Fruit fly (Drosophila melanogaster) whole organism, embryonic: Measurements from ENCODE around the gene CG42579.

Source experiments
- ATbp ChIP-seq: fragments of 200-800 bp; sonication (Bioruptor generic); optimal IDR thresholded peaks from 2 replicates; lab custom pipeline; 2017; ENCODE audit warnings: missing biosample characterization, mild to moderate bottlenecking, missing genetic modification characterization, missing genetic modification reagents
- CG10321 ChIP-seq: fragments of 200-800 bp; sonication (Bioruptor generic); IDR thresholded peaks from 2 replicates; pipeline ENCODE4 v1.3.6; 2022; ENCODE audit warnings: missing biosample characterization, missing genetic modification characterization
- CG10565 ChIP-seq: fragments of 200-800 bp; sonication (Bioruptor generic); optimal IDR thresholded peaks from 3 replicates; lab custom pipeline; 2016; ENCODE audit warnings: missing biosample characterization, mild to moderate bottlenecking, missing genetic modification characterization
- CG11504 ChIP-seq: fragments of 200-800 bp; sonication (Bioruptor generic); optimal IDR thresholded peaks from 3 replicates; lab custom pipeline; 2019; ENCODE audit warnings: missing biosample characterization, mild to moderate bottlenecking, missing genetic modification characterization, moderate library complexity
- CG11696 ChIP-seq: fragments of 200-800 bp; sonication (Bioruptor generic); IDR thresholded peaks from 2 replicates; pipeline ENCODE4 v1.3.6; 2022; ENCODE audit warnings: missing biosample characterization, missing genetic modification characterization
- CG13624 ChIP-seq: fragments of 200-800 bp; sonication (Bioruptor generic); optimal IDR thresholded peaks from 2 replicates; lab custom pipeline; 2016; ENCODE audit warnings: missing biosample characterization, missing genetic modification characterization
- CG14667 ChIP-seq: fragments of 200-800 bp; sonication (Bioruptor generic); IDR thresholded peaks from 2 replicates; pipeline ENCODE4 v1.3.6; 2022; ENCODE audit warnings: missing biosample characterization, missing genetic modification characterization
- CG1647 ChIP-seq: fragments of 200-800 bp; sonication (Bioruptor generic); optimal IDR thresholded peaks from 3 replicates; lab custom pipeline; 2016; ENCODE audit warnings: missing biosample characterization, missing genetic modification characterization
- CG2116 ChIP-seq: fragments of 200-800 bp; sonication (Bioruptor generic); optimal IDR thresholded peaks from 3 replicates; lab custom pipeline; 2018; ENCODE audit warnings: missing biosample characterization, mild to moderate bottlenecking, missing genetic modification characterization
- CG31388 ChIP-seq: fragments of 200-800 bp; sonication (Bioruptor generic); optimal IDR thresholded peaks from 2 replicates; lab custom pipeline; 2016; ENCODE audit warnings: missing biosample characterization, missing genetic modification characterization
- CG32772 ChIP-seq: fragments of 200-800 bp; sonication (Bioruptor generic); IDR thresholded peaks from 2 replicates; pipeline ENCODE4 v1.3.6; 2022; ENCODE audit warnings: missing biosample characterization, missing genetic modification characterization
- CG33213 ChIP-seq: fragments of 200-800 bp; sonication (Bioruptor generic); optimal IDR thresholded peaks from 3 replicates; lab custom pipeline; 2016; ENCODE audit warnings: missing biosample characterization, missing genetic modification characterization
- CG34224 ChIP-seq: fragments of 200-800 bp; sonication (Bioruptor generic); IDR thresholded peaks from 3 replicates; pipeline ENCODE4 v1.3.6; 2022; ENCODE audit warnings: missing biosample characterization, missing genetic modification characterization; ENCODE audit not compliant: partially characterized antibody
- CG34376 ChIP-seq: fragments of 200-800 bp; sonication (Bioruptor generic); optimal IDR thresholded peaks from 2 replicates; lab custom pipeline; 2018; ENCODE audit warnings: missing biosample characterization, mild to moderate bottlenecking, missing genetic modification characterization
- CG3838 ChIP-seq: fragments of 200-800 bp; sonication (Bioruptor generic); optimal IDR thresholded peaks from 3 replicates; lab custom pipeline; 2016; ENCODE audit warnings: missing biosample characterization, missing genetic modification characterization
- CG4424 ChIP-seq: fragments of 200-800 bp; sonication (Bioruptor generic); optimal IDR thresholded peaks from 3 replicates; lab custom pipeline; 2016; ENCODE audit warnings: missing biosample characterization, missing genetic modification characterization
- CG5953 ChIP-seq: fragments of 200-800 bp; sonication (Bioruptor generic); IDR thresholded peaks from 2 replicates; pipeline ENCODE4 v1.3.6; 2022; ENCODE audit warnings: missing biosample characterization, missing genetic modification characterization
- CG6689 ChIP-seq: fragments of 200-800 bp; sonication (Bioruptor generic); IDR thresholded peaks from 2 replicates; pipeline ENCODE4 v1.3.6; 2022; ENCODE audit warnings: missing biosample characterization, missing genetic modification characterization
- CG8089 ChIP-seq: fragments of 200-800 bp; sonication (Bioruptor generic); optimal IDR thresholded peaks from 3 replicates; lab custom pipeline; 2016; ENCODE audit warnings: missing biosample characterization, missing genetic modification characterization
- Dip3 ChIP-seq: fragments of 200-800 bp; sonication (Bioruptor generic); optimal IDR thresholded peaks from 3 replicates; lab custom pipeline; 2016; ENCODE audit warnings: missing biosample characterization, missing genetic modification characterization
- Doc3 ChIP-seq: fragments of 200-800 bp; sonication (Bioruptor generic); IDR thresholded peaks from 3 replicates; pipeline ENCODE4 v1.3.6; 2022; ENCODE audit warnings: missing biosample characterization, missing genetic modification characterization; ENCODE audit not compliant: partially characterized antibody
- HLHmδ ChIP-seq: fragments of 200-800 bp; sonication (Bioruptor generic); optimal IDR thresholded peaks from 2 replicates; lab custom pipeline; 2018; ENCODE audit warnings: missing biosample characterization, mild to moderate bottlenecking, missing genetic modification characterization, moderate library complexity
- Hr3 ChIP-seq: fragments of 200-800 bp; sonication (Bioruptor generic); optimal IDR thresholded peaks from 3 replicates; lab custom pipeline; 2016; ENCODE audit warnings: missing biosample characterization, missing genetic modification characterization
- Pdp1 ChIP-seq, 2 experiments: fragments of 200-800 bp; sonication (Bioruptor generic); optimal IDR thresholded peaks; 3 replicates each; lab custom pipeline; 2016; ENCODE audit warnings: missing biosample characterization in 2 of 2, missing genetic modification characterization in 2 of 2, mild to moderate bottlenecking in 1 of 2, moderate library complexity in 1 of 2
- Ssrp ChIP-seq: fragments of 200-800 bp; sonication (Bioruptor generic); optimal IDR thresholded peaks from 2 replicates; lab custom pipeline; 2018; ENCODE audit warnings: missing biosample characterization, mild to moderate bottlenecking, missing genetic modification characterization, moderate library complexity
- Xbp1 ChIP-seq: fragments of 200-800 bp; sonication (Bioruptor generic); optimal IDR thresholded peaks from 3 replicates; lab custom pipeline; 2016; ENCODE audit warnings: missing biosample characterization, mild to moderate bottlenecking, missing genetic modification characterization
- abd-A ChIP-seq: fragments of 200-800 bp; sonication (Bioruptor generic); optimal IDR thresholded peaks from 3 replicates; lab custom pipeline; 2019; ENCODE audit warnings: missing biosample characterization, mild to moderate bottlenecking, missing genetic modification characterization, moderate library complexity
- aop ChIP-seq: fragments of 200-800 bp; sonication (Bioruptor generic); IDR thresholded peaks from 2 replicates; pipeline ENCODE4 v1.3.6; 2022; ENCODE audit warnings: missing biosample characterization, missing genetic modification characterization
- ash1 ChIP-seq: fragments of 200-800 bp; sonication (Bioruptor generic); optimal IDR thresholded peaks from 2 replicates; lab custom pipeline; 2018; ENCODE audit warnings: missing biosample characterization, mild to moderate bottlenecking, missing genetic modification characterization
- cad ChIP-seq: fragments of >200 bp; optimal IDR thresholded peaks from 2 replicates; lab custom pipeline; 2017; ENCODE audit warnings: missing biosample characterization, missing genetic modification characterization
- crp ChIP-seq, 2 experiments: fragments of 200-800 bp; sonication (Bioruptor generic); optimal IDR thresholded peaks; 2 replicates in 1 of 2; 3 replicates in 1 of 2; lab custom pipeline; 2017; ENCODE audit warnings: missing biosample characterization in 2 of 2, missing genetic modification characterization in 2 of 2, mild to moderate bottlenecking in 1 of 2, moderate library complexity in 1 of 2
- dan ChIP-seq: fragments of 200-800 bp; sonication (Bioruptor generic); IDR thresholded peaks from 2 replicates; pipeline ENCODE4 v1.3.6; 2022; ENCODE audit warnings: missing biosample characterization, missing genetic modification characterization
- ems ChIP-seq: fragments of 200-800 bp; sonication (Bioruptor generic); optimal IDR thresholded peaks from 3 replicates; lab custom pipeline; 2016; ENCODE audit warnings: missing biosample characterization, missing genetic modification characterization
- fd64A ChIP-seq: fragments of 200-800 bp; sonication (Bioruptor generic); optimal IDR thresholded peaks from 3 replicates; lab custom pipeline; 2018; ENCODE audit warnings: missing biosample characterization, mild to moderate bottlenecking, missing genetic modification characterization
- gsb ChIP-seq: fragments of 200-800 bp; sonication (Bioruptor generic); IDR thresholded peaks from 2 replicates; pipeline ENCODE4 v1.3.6; 2022; ENCODE audit warnings: missing biosample characterization, missing genetic modification characterization
- her ChIP-seq: fragments of 200-800 bp; sonication (Bioruptor generic); optimal IDR thresholded peaks from 2 replicates; lab custom pipeline; 2016; ENCODE audit warnings: missing biosample characterization, missing genetic modification characterization
- kay ChIP-seq: fragments of 200-800 bp; sonication (Bioruptor generic); optimal IDR thresholded peaks from 2 replicates; lab custom pipeline; 2016; ENCODE audit warnings: missing biosample characterization, missing genetic modification characterization
- kni ChIP-seq: fragments of 200-800 bp; sonication (Bioruptor generic); optimal IDR thresholded peaks from 3 replicates; lab custom pipeline; 2017; ENCODE audit warnings: mild to moderate bottlenecking, missing biosample characterization, missing genetic modification reagents, missing genetic modification characterization
- lab ChIP-seq: fragments of 200-800 bp; sonication (Bioruptor generic); optimal IDR thresholded peaks from 3 replicates; lab custom pipeline; 2017; ENCODE audit warnings: missing biosample characterization, missing genetic modification characterization, mild to moderate bottlenecking, moderate library complexity, missing genetic modification reagents
- lbe ChIP-seq: fragments of 200-800 bp; sonication (Bioruptor generic); optimal IDR thresholded peaks from 2 replicates; lab custom pipeline; 2016; ENCODE audit warnings: missing biosample characterization, mild to moderate bottlenecking, missing genetic modification characterization
- maf-S ChIP-seq: fragments of 200-800 bp; sonication (Bioruptor generic); optimal IDR thresholded peaks from 2 replicates; lab custom pipeline; 2016; ENCODE audit warnings: missing biosample characterization, missing genetic modification characterization
- mirr ChIP-seq: fragments of 200-800 bp; sonication (Bioruptor generic); optimal IDR thresholded peaks from 3 replicates; lab custom pipeline; 2018; ENCODE audit warnings: missing biosample characterization, mild to moderate bottlenecking, missing genetic modification characterization
- onecut ChIP-seq: fragments of 200-800 bp; sonication (Bioruptor generic); IDR thresholded peaks from 2 replicates; pipeline ENCODE4 v1.3.6; 2022; ENCODE audit warnings: missing biosample characterization, missing genetic modification characterization
- p53 ChIP-seq: fragments of 200-800 bp; sonication (Bioruptor generic); optimal IDR thresholded peaks from 2 replicates; lab custom pipeline; 2016; ENCODE audit warnings: missing biosample characterization, missing genetic modification characterization
- ro ChIP-seq: fragments of 200-800 bp; sonication (Bioruptor generic); IDR thresholded peaks from 2 replicates; pipeline ENCODE4 v1.3.6; 2022; ENCODE audit warnings: missing biosample characterization, missing genetic modification characterization
- sim ChIP-seq: fragments of 200-800 bp; sonication (Bioruptor generic); IDR thresholded peaks from 2 replicates; pipeline ENCODE4 v1.3.6; 2022; ENCODE audit warnings: missing biosample characterization, missing genetic modification characterization
- tx ChIP-seq: fragments of 200-800 bp; sonication (Bioruptor generic); optimal IDR thresholded peaks from 2 replicates; lab custom pipeline; 2016; ENCODE audit warnings: missing biosample characterization, missing genetic modification characterization
- vnd ChIP-seq: fragments of 200-800 bp; sonication (Bioruptor generic); IDR thresholded peaks from 3 replicates; pipeline ENCODE4 v1.3.6; 2022; ENCODE audit warnings: missing biosample characterization, missing genetic modification characterization; ENCODE audit not compliant: partially characterized antibody
- wek ChIP-seq: fragments of 200-800 bp; sonication (Bioruptor generic); optimal IDR thresholded peaks from 3 replicates; lab custom pipeline; 2018; ENCODE audit warnings: missing biosample characterization, mild to moderate bottlenecking, missing genetic modification characterization, moderate library complexity

CG42579 gene

dm6 chrX:20519696-20520373, 7.6 kb upstream of the CG42579 start (continued):
- peak; percentile 38 for TF ChIP-seq CG11504 (tag; lab: Kevin White, UChicago)
- no peak for TF ChIP-seq ro (GFP tag; lab: Robert Waterston, UW)
- TF ChIP-seq ems: no peak
- TF ChIP-seq cad (GFP tag; lab: Kevin White, UChicago): no peak
- no peak for TF ChIP-seq kay (GFP tag; lab: Kevin White, UChicago)
- TF ChIP-seq ash1 (GFP tag; lab: Kevin White, UChicago): no peak
- no peak for TF ChIP-seq ATbp (GFP tag; lab: Kevin White, UChicago)
- TF ChIP-seq Pdp1 (GFP tag; optimal IDR thresholded peaks at IDR 0.05; lab: Kevin White, UChicago): no peak
- no peak for TF ChIP-seq Hr3 (GFP tag; lab: Kevin White, UChicago)
- no peak for TF ChIP-seq lbe (GFP tag; lab: Kevin White, UChicago)
- TF ChIP-seq lab (GFP tag; lab: Kevin White, UChicago): no peak
- no peak for TF ChIP-seq CG10321
- TF ChIP-seq maf-S (GFP tag; lab: Kevin White, UChicago): no peak
- no peak for TF ChIP-seq crp (GFP tag; optimal IDR thresholded peaks at IDR 0.05; lab: Kevin White, UChicago)
- no peak for TF ChIP-seq CG3838
- TF ChIP-seq CG13624 (GFP tag; lab: Kevin White, UChicago): no peak
- no peak for TF ChIP-seq kni (GFP tag; lab: Kevin White, UChicago)
- no peak for TF ChIP-seq CG6689 (GFP tag; lab: Robert Waterston, UW)
- no peak for TF ChIP-seq Ssrp (tag; lab: Kevin White, UChicago)
- TF ChIP-seq dan: no peak
- no peak for TF ChIP-seq aop (GFP tag; lab: Robert Waterston, UW)
- no peak for TF ChIP-seq tx (GFP tag; lab: Kevin White, UChicago)
- TF ChIP-seq Xbp1 (GFP tag; lab: Kevin White, UChicago): peak; percentile 13
- no peak for TF ChIP-seq onecut (GFP tag; lab: Robert Waterston, UW)
- TF ChIP-seq her (GFP tag; lab: Kevin White, UChicago): no peak
- no peak for TF ChIP-seq CG8089 (GFP tag; lab: Kevin White, UChicago)
- TF ChIP-seq CG10565: no peak
- TF ChIP-seq Dip3 (GFP tag; lab: Kevin White, UChicago): no peak
- no peak for TF ChIP-seq wek

- no peak for TF ChIP-seq fd64A (GFP tag; lab: Kevin White, UChicago)
- TF ChIP-seq CG14667 (GFP tag; lab: Robert Waterston, UW): peak; percentile 10; the same call in 1 of the 2 replicates
- TF ChIP-seq CG2116 (GFP tag; lab: Kevin White, UChicago): peak; percentile 90
- TF ChIP-seq CG33213: peak; percentile 69
- peak; percentile 17; the same call in 1 of the 2 replicates for TF ChIP-seq CG32772 (GFP tag; lab: Robert Waterston, UW)
- TF ChIP-seq Doc3 (GFP tag; lab: Robert Waterston, UW): peak; percentile 72
- peak; percentile 80 for TF ChIP-seq CG34224
- TF ChIP-seq CG1647 (GFP tag; lab: Kevin White, UChicago): peak; percentile 18
- peak; percentile 33 for TF ChIP-seq CG4424
- TF ChIP-seq Hr3 (GFP tag; lab: Kevin White, UChicago): peak; percentile 44
- TF ChIP-seq CG31388 (GFP tag; lab: Kevin White, UChicago): no peak
- no peak for TF ChIP-seq aop (GFP tag; lab: Robert Waterston, UW)
- peak; percentile 24 for TF ChIP-seq HLHmδ (GFP tag; lab: Kevin White, UChicago)
- peak; percentile 31; the same call in 1 of the 2 replicates for TF ChIP-seq gsb (GFP tag; lab: Robert Waterston, UW)
- no peak for TF ChIP-seq CG5953 (GFP tag; lab: Robert Waterston, UW)
- TF ChIP-seq mirr (GFP tag; lab: Kevin White, UChicago): peak; percentile 48
- peak; percentile 48 for TF ChIP-seq CG34376
- no peak for TF ChIP-seq crp (GFP tag; optimal IDR thresholded peaks at IDR 0.05; lab: Kevin White, UChicago)
- no peak for TF ChIP-seq ATbp (GFP tag; lab: Kevin White, UChicago)
- peak; percentile 17 for TF ChIP-seq p53 (GFP tag; lab: Kevin White, UChicago)
- peak; percentile 77 for TF ChIP-seq vnd
- TF ChIP-seq sim (GFP tag; lab: Robert Waterston, UW): no peak
- 0 out of 2 replicates have a peak, but pooled peaks have one; percentile 24 for TF ChIP-seq CG11696
- TF ChIP-seq abd-A: no peak
Observed at dm6 chrX:20524754-20525236, 2.6 kb upstream of the CG42579 start, which contains the start of gene Tak1. Gene Tak1, minus strand, starts transcription at chrX:20524928.
